Worm (Caenorhabditis elegans) whole organism, late embryonic: Measurements from ENCODE around the gene cest-3.

ENCODE experiments used
- hlh-8 ChIP-seq: sonication (generic microtip); optimal IDR thresholded peaks from 2 replicates; lab custom pipeline; 2016; ENCODE audit warnings: missing genotype, missing genetic modification characterization, missing compliant biosample characterization
- nfya-1 ChIP-seq: sonication (generic microtip); optimal IDR thresholded peaks from 2 replicates; lab custom pipeline; 2017; ENCODE audit warnings: missing genetic modification characterization, mild to moderate bottlenecking, missing compliant biosample characterization, antibody characterized with exemption, moderate library complexity
- nhr-11 ChIP-seq: fragments of 150-350 bp; optimal IDR thresholded peaks from 2 replicates; lab custom pipeline; 2014; ENCODE audit warnings: missing biosample characterization, missing genetic modification characterization
- pha-4 ChIP-seq: fragments of 150-350 bp; optimal IDR thresholded peaks from 2 replicates; lab custom pipeline; 2018; ENCODE audit warnings: missing biosample characterization, missing genetic modification reagents, missing genetic modification characterization

ce11 chrX:12280477-12280876, 39.0 kb downstream of the cest-3 start, which contains the start of gene C04B4.1:
- TF ChIP-seq nfya-1 = no peak
- no peak for TF ChIP-seq pha-4 (tag; lab: Kevin White, UChicago)
- no peak for TF ChIP-seq nhr-11 (tag; lab: Kevin White, UChicago)
- no peak for TF ChIP-seq hlh-8 (tag; lab: Kevin White, UChicago)
